Worm (Caenorhabditis elegans) whole organism, L3 larva: ENCODE data around the gene cpz-2.

Source experiments
- ama-1 ChIP-seq: fragments of 150-350 bp; optimal IDR thresholded peaks from 2 replicates; lab custom pipeline; 2018
- ceh-28 ChIP-seq: fragments of 150-350 bp; optimal IDR thresholded peaks from 2 replicates; lab custom pipeline; 2014; ENCODE audit warnings: missing biosample characterization, missing genetic modification reagents, missing genetic modification characterization
- ceh-9 ChIP-seq: sonication (generic microtip); optimal IDR thresholded peaks from 2 replicates; lab custom pipeline; 2018; ENCODE audit warnings: missing biosample characterization, missing genetic modification characterization
- daf-12 ChIP-seq: fragments of 150-350 bp; optimal IDR thresholded peaks from 2 replicates; lab custom pipeline; 2014; ENCODE audit warnings: missing biosample characterization, missing genetic modification reagents, missing genetic modification characterization
- elt-1 ChIP-seq: fragments of 150-350 bp; optimal IDR thresholded peaks from 2 replicates; lab custom pipeline; 2014; ENCODE audit warnings: missing biosample characterization, missing genetic modification characterization
- elt-3 ChIP-seq, 3 experiments: fragments of 150-350 bp in 1 of 3; sonication (generic microtip) in 2 of 3; optimal IDR thresholded peaks; 2 replicates in 2 of 3; 4 replicates in 1 of 3; lab custom pipeline; 2014 to 2017; ENCODE audit warnings: missing biosample characterization in 3 of 3, missing genetic modification characterization in 3 of 3
- eor-1 ChIP-seq, 2 experiments: fragments of 150-350 bp; optimal IDR thresholded peaks; 2 replicates each; lab custom pipeline; 2014 to 2018; ENCODE audit warnings: missing biosample characterization in 2 of 2, missing genetic modification characterization in 2 of 2
- fkh-10 ChIP-seq: sonication (generic microtip); optimal IDR thresholded peaks from 2 replicates; lab custom pipeline; 2017; ENCODE audit warnings: missing biosample characterization, missing genetic modification reagents, missing genetic modification characterization
- fkh-2 ChIP-seq: fragments of 150-350 bp; optimal IDR thresholded peaks from 2 replicates; lab custom pipeline; 2014; ENCODE audit warnings: missing biosample characterization, missing genetic modification reagents, missing genetic modification characterization
- fos-1 ChIP-seq: fragments of 150-350 bp; optimal IDR thresholded peaks from 2 replicates; lab custom pipeline; 2014; ENCODE audit warnings: missing biosample characterization, missing genetic modification characterization
- hmg-11 ChIP-seq: sonication (generic microtip); optimal IDR thresholded peaks from 2 replicates; lab custom pipeline; 2016; ENCODE audit warnings: missing genetic modification characterization, missing compliant biosample characterization
- jun-1 ChIP-seq: fragments of 150-350 bp; optimal IDR thresholded peaks from 2 replicates; lab custom pipeline; 2014; ENCODE audit warnings: missing biosample characterization, missing genetic modification reagents, missing genetic modification characterization
- lin-15B ChIP-seq: fragments of 150-350 bp; optimal IDR thresholded peaks from 2 replicates; lab custom pipeline; 2014; ENCODE audit warnings: missing biosample characterization, missing genetic modification characterization
- lin-39 ChIP-seq: fragments of 150-350 bp; optimal IDR thresholded peaks from 2 replicates; lab custom pipeline; 2018; ENCODE audit warnings: missing biosample characterization, missing genetic modification reagents, missing genetic modification characterization
- lsy-12 ChIP-seq: sonication (generic microtip); optimal IDR thresholded peaks from 2 replicates; lab custom pipeline; 2016; ENCODE audit warnings: mild to moderate bottlenecking, missing genetic modification characterization, missing compliant biosample characterization
- mdl-1 ChIP-seq: fragments of 150-350 bp; optimal IDR thresholded peaks from 2 replicates; lab custom pipeline; 2014; ENCODE audit warnings: missing biosample characterization, missing genetic modification characterization
- nfya-1 ChIP-seq: sonication (generic microtip); optimal IDR thresholded peaks from 2 replicates; lab custom pipeline; 2017; ENCODE audit warnings: missing genetic modification characterization, mild to moderate bottlenecking, missing compliant biosample characterization, antibody characterized with exemption, moderate library complexity; ENCODE audit not compliant: insufficient read depth
- nhr-11 ChIP-seq: fragments of 150-350 bp; optimal IDR thresholded peaks from 2 replicates; lab custom pipeline; 2014; ENCODE audit warnings: missing biosample characterization, missing genetic modification characterization
- nhr-12 ChIP-seq: fragments of 150-350 bp; optimal IDR thresholded peaks from 2 replicates; lab custom pipeline; 2014; ENCODE audit warnings: missing biosample characterization, missing genetic modification characterization
- nhr-23 ChIP-seq: fragments of 150-350 bp; optimal IDR thresholded peaks from 2 replicates; lab custom pipeline; 2014; ENCODE audit warnings: missing biosample characterization, missing genetic modification reagents, missing genetic modification characterization
- nhr-25 ChIP-seq: sonication (generic microtip); optimal IDR thresholded peaks from 2 replicates; lab custom pipeline; 2017; ENCODE audit warnings: missing biosample characterization, missing genetic modification characterization
- nhr-28 ChIP-seq: fragments of 150-350 bp; optimal IDR thresholded peaks from 2 replicates; lab custom pipeline; 2014; ENCODE audit warnings: missing biosample characterization, missing genetic modification characterization
- nhr-43 ChIP-seq: sonication (generic microtip); optimal IDR thresholded peaks from 2 replicates; lab custom pipeline; 2016; ENCODE audit warnings: mild to moderate bottlenecking, missing genetic modification characterization, missing compliant biosample characterization; ENCODE audit not compliant: poor library complexity, severe bottlenecking
- nhr-67 ChIP-seq: fragments of 150-350 bp; optimal IDR thresholded peaks from 2 replicates; lab custom pipeline; 2014; ENCODE audit warnings: missing biosample characterization, missing genetic modification characterization
- nhr-76 ChIP-seq: fragments of 150-350 bp; sonication (generic microtip); optimal IDR thresholded peaks from 5 replicates; lab custom pipeline; 2014; ENCODE audit warnings: missing biosample characterization, missing genetic modification characterization
- pqm-1 ChIP-seq: fragments of 150-350 bp; optimal IDR thresholded peaks from 2 replicates; lab custom pipeline; 2017; ENCODE audit warnings: missing biosample characterization, missing genetic modification characterization, inconsistent platforms
- skn-1 ChIP-seq: fragments of 150-350 bp; optimal IDR thresholded peaks from 2 replicates; lab custom pipeline; 2014; ENCODE audit warnings: missing biosample characterization, missing genetic modification characterization
- snpc-4 ChIP-seq: fragments of 150-350 bp; optimal IDR thresholded peaks from 2 replicates; lab custom pipeline; 2014; ENCODE audit warnings: missing biosample characterization, missing genetic modification characterization
- unc-39 ChIP-seq: sonication (generic microtip); optimal IDR thresholded peaks from 4 replicates; lab custom pipeline; 2017; ENCODE audit warnings: missing biosample characterization, missing genetic modification characterization
- unc-62 ChIP-seq: fragments of 150-350 bp; sonication (generic microtip); optimal IDR thresholded peaks from 4 replicates; lab custom pipeline; 2014; ENCODE audit warnings: missing biosample characterization, missing genetic modification reagents, missing genetic modification characterization
- zag-1 ChIP-seq: fragments of 150-350 bp; optimal IDR thresholded peaks from 2 replicates; lab custom pipeline; 2014; ENCODE audit warnings: missing biosample characterization, missing genetic modification characterization
- ztf-4 ChIP-seq: fragments of 150-350 bp; optimal IDR thresholded peaks from 2 replicates; lab custom pipeline; 2014; ENCODE audit warnings: missing biosample characterization, missing genetic modification characterization

cpz-2 gene

ce11 chrV:13391378-13392258 is 10.6 kb downstream of the cpz-2 start, which contains the start of gene somi-1:
Gene somi-1 (minus strand): TSS chrV:13391395.
- peak; percentile 69 for TF ChIP-seq nhr-25 (tag; lab: Kevin White, UChicago)
- peak; percentile 54 for TF ChIP-seq ama-1 (lab: Kevin White, UChicago)
- TF ChIP-seq nhr-23 (tag; lab: Kevin White, UChicago): peak; percentile 51
- peak; percentile 26 for TF ChIP-seq fkh-10 (GFP tag; lab: Kevin White, UChicago)
- TF ChIP-seq jun-1 (tag; lab: Kevin White, UChicago): peak; percentile 1
- peak; percentile 36 for TF ChIP-seq lin-39
- TF ChIP-seq zag-1 (tag; lab: Kevin White, UChicago): no peak
- no peak for TF ChIP-seq nhr-11 (tag; lab: Kevin White, UChicago)
- TF ChIP-seq nhr-28 (tag; lab: Kevin White, UChicago): no peak
- peak; percentile 45 for TF ChIP-seq nhr-43 (tag; lab: Kevin White, UChicago)

- TF ChIP-seq lin-39 (peak; percentile 17), lsy-12 (tag; lab: Kevin White, UChicago) (peak; percentile 8), nhr-12 (tag; lab: Kevin White, UChicago) (no peak), nfya-1 (peak; percentile 45), nhr-11 (tag; lab: Kevin White, UChicago) (no peak), ztf-4 (tag; lab: Kevin White, UChicago) (no peak), nhr-23 (tag; lab: Kevin White, UChicago) (peak; percentile 33), ceh-28 (tag; lab: Kevin White, UChicago) (peak; percentile 2)
- TF ChIP-seq, all 47 proteins: peak for 5
Observed at ce11 chrV:13393333-13393803, 12.4 kb downstream of the cpz-2 start.

ce11 chrV:13394968-13395367 is 14.0 kb downstream of the cpz-2 start:
- TF ChIP-seq snpc-4: no peak
- TF ChIP-seq fkh-2 (tag; lab: Kevin White, UChicago): no peak
- TF ChIP-seq nhr-23 (tag; lab: Kevin White, UChicago): no peak
- no peak for TF ChIP-seq elt-1
- TF ChIP-seq unc-62: no peak
- no peak for TF ChIP-seq nhr-12 (tag; lab: Kevin White, UChicago)
- no peak for TF ChIP-seq mdl-1 (tag; lab: Kevin White, UChicago)
- no peak for TF ChIP-seq eor-1 (tag; optimal IDR thresholded peaks at IDR 0.05; lab: Kevin White, UChicago)
- TF ChIP-seq nhr-76: no peak
- no peak for TF ChIP-seq skn-1 (tag; lab: Kevin White, UChicago)
- TF ChIP-seq nhr-11 (tag; lab: Kevin White, UChicago): no peak
- no peak for TF ChIP-seq unc-39 (tag; lab: Kevin White, UChicago)
- no peak for TF ChIP-seq lin-15B (tag; lab: Kevin White, UChicago)
- no peak for TF ChIP-seq nhr-28 (tag; lab: Kevin White, UChicago)
- no peak for TF ChIP-seq nhr-67
- no peak for TF ChIP-seq ceh-28 (tag; lab: Kevin White, UChicago)
- no peak for TF ChIP-seq fos-1
- no peak for TF ChIP-seq lin-39
- TF ChIP-seq nfya-1: no peak
- no peak for TF ChIP-seq pqm-1

- TF ChIP-seq hmg-11 (tag; lab: Kevin White, UChicago): peak; percentile 30
- TF ChIP-seq ceh-28 (tag; lab: Kevin White, UChicago): no peak
- TF ChIP-seq daf-12 (tag; lab: Kevin White, UChicago): no peak
- TF ChIP-seq nfya-1: peak; percentile 38
- peak; percentile 21 for TF ChIP-seq lin-39
- no peak for TF ChIP-seq nhr-11 (tag; lab: Kevin White, UChicago)
- no peak for TF ChIP-seq ceh-9
Observed at ce11 chrV:13396426-13396825, 15.4 kb downstream of the cpz-2 start.

ce11 chrV:13401669-13402068 is 20.7 kb downstream of the cpz-2 start:
- peak; percentile 42 for TF ChIP-seq lin-39
- TF ChIP-seq elt-3 (tag; optimal IDR thresholded peaks at IDR 0.05; lab: Kevin White, UChicago): no peak
